Fruit fly (Drosophila melanogaster) whole organism, embryonic: Measurements from ENCODE around the gene Mics1.

ENCODE experiments used
- Abd-B ChIP-seq: fragments of 200-800 bp; sonication (Bioruptor generic); optimal IDR thresholded peaks from 2 replicates; lab custom pipeline; 2018; ENCODE audit warnings: missing biosample characterization, mild to moderate bottlenecking, missing genetic modification characterization, moderate library complexity
- B-H2 ChIP-seq: fragments of 200-800 bp; sonication (Bioruptor generic); optimal IDR thresholded peaks from 2 replicates; lab custom pipeline; 2018; ENCODE audit warnings: missing biosample characterization, mild to moderate bottlenecking, missing genetic modification characterization
- CG17186 ChIP-seq: fragments of 200-800 bp; sonication (Bioruptor generic); optimal IDR thresholded peaks from 3 replicates; lab custom pipeline; 2017; ENCODE audit warnings: missing biosample characterization, missing genetic modification reagents, missing genetic modification characterization
- CG17912 ChIP-seq: fragments of 200-800 bp; sonication (Bioruptor generic); optimal IDR thresholded peaks from 2 replicates; lab custom pipeline; 2018; ENCODE audit warnings: missing biosample characterization, mild to moderate bottlenecking, missing genetic modification characterization
- CG1792 ChIP-seq: fragments of 200-800 bp; sonication (Bioruptor generic); optimal IDR thresholded peaks from 2 replicates; lab custom pipeline; 2016; ENCODE audit warnings: missing biosample characterization, missing genetic modification characterization
- CG18476 ChIP-seq: fragments of 200-800 bp; sonication (Bioruptor generic); optimal IDR thresholded peaks from 2 replicates; lab custom pipeline; 2016; ENCODE audit warnings: missing biosample characterization, mild to moderate bottlenecking, missing genetic modification characterization
- CG3281 ChIP-seq: fragments of 200-800 bp; sonication (Bioruptor generic); optimal IDR thresholded peaks from 3 replicates; lab custom pipeline; 2017; ENCODE audit warnings: missing biosample characterization, mild to moderate bottlenecking, missing genetic modification characterization
- CG3847 ChIP-seq: fragments of 200-800 bp; sonication (Bioruptor generic); IDR thresholded peaks from 2 replicates; pipeline ENCODE4 v1.3.6; 2022; ENCODE audit warnings: missing biosample characterization, missing genetic modification characterization
- CG4424 ChIP-seq: fragments of 200-800 bp; sonication (Bioruptor generic); optimal IDR thresholded peaks from 3 replicates; lab custom pipeline; 2016; ENCODE audit warnings: missing biosample characterization, missing genetic modification characterization
- CG6175 ChIP-seq: fragments of 200-800 bp; sonication (Bioruptor generic); IDR thresholded peaks from 3 replicates; pipeline ENCODE4 v1.3.6; 2022; ENCODE audit warnings: missing biosample characterization, missing genetic modification characterization
- CG8089 ChIP-seq: fragments of 200-800 bp; sonication (Bioruptor generic); optimal IDR thresholded peaks from 3 replicates; lab custom pipeline; 2016; ENCODE audit warnings: missing biosample characterization, missing genetic modification characterization
- CG8765 ChIP-seq: fragments of 200-800 bp; sonication (Bioruptor generic); IDR thresholded peaks from 2 replicates; pipeline ENCODE4 v1.3.6; 2022; ENCODE audit warnings: missing biosample characterization, missing genetic modification characterization
- CG9215 ChIP-seq: fragments of 200-800 bp; sonication (Bioruptor generic); IDR thresholded peaks from 2 replicates; pipeline ENCODE4 v1.3.6; 2022; ENCODE audit warnings: missing biosample characterization, missing genetic modification characterization
- CG9437 ChIP-seq: fragments of 200-800 bp; sonication (Bioruptor generic); optimal IDR thresholded peaks from 2 replicates; lab custom pipeline; 2018; ENCODE audit warnings: missing biosample characterization, mild to moderate bottlenecking, missing genetic modification characterization
- Dad ChIP-seq: fragments of 200-800 bp; sonication (Bioruptor generic); optimal IDR thresholded peaks from 3 replicates; lab custom pipeline; 2016; ENCODE audit warnings: missing biosample characterization, missing genetic modification characterization
- Dfd ChIP-seq, 2 experiments: fragments of >200 bp; optimal IDR thresholded peaks; 2 replicates each; lab custom pipeline; 2017; ENCODE audit warnings: missing biosample characterization in 2 of 2, missing genetic modification characterization in 2 of 2
- Dip2 ChIP-seq: fragments of 200-800 bp; sonication (Bioruptor generic); IDR thresholded peaks from 2 replicates; pipeline ENCODE4 v1.3.6; 2022; ENCODE audit warnings: missing biosample characterization, missing genetic modification characterization
- Ets65A ChIP-seq: fragments of 200-800 bp; sonication (Bioruptor generic); peaks from one replicate; lab custom pipeline; 2016; ENCODE audit warnings: missing biosample characterization, missing genetic modification characterization
- Fer1 ChIP-seq: fragments of 200-800 bp; sonication (Bioruptor generic); optimal IDR thresholded peaks from 2 replicates; lab custom pipeline; 2017; ENCODE audit warnings: missing biosample characterization, mild to moderate bottlenecking, missing genetic modification characterization
- H2.0 ChIP-seq: fragments of 200-800 bp; sonication (Bioruptor generic); IDR thresholded peaks from 2 replicates; pipeline ENCODE4 v1.3.6; 2022; ENCODE audit warnings: missing biosample characterization, missing genetic modification characterization
- HLH3B ChIP-seq: fragments of 200-800 bp; sonication (Bioruptor generic); IDR thresholded peaks from 2 replicates; pipeline ENCODE4 v1.3.6; 2022; ENCODE audit warnings: missing biosample characterization, missing genetic modification characterization
- Lim3 ChIP-seq: fragments of 200-800 bp; sonication (Bioruptor generic); IDR thresholded peaks from 2 replicates; pipeline ENCODE4 v1.3.6; 2022; ENCODE audit warnings: missing biosample characterization, missing genetic modification characterization
- Max ChIP-seq: fragments of 200-800 bp; sonication (Bioruptor generic); optimal IDR thresholded peaks from 2 replicates; lab custom pipeline; 2016; ENCODE audit warnings: missing biosample characterization, mild to moderate bottlenecking, missing genetic modification characterization
- Med ChIP-seq: fragments of 200-800 bp; sonication (Bioruptor generic); peaks from one replicate; lab custom pipeline; 2016; ENCODE audit warnings: missing biosample characterization, missing genetic modification characterization, mild to moderate bottlenecking, inconsistent platforms, moderate library complexity
- Nf-YC ChIP-seq: fragments of 200-800 bp; optimal IDR thresholded peaks from 3 replicates; lab custom pipeline; 2019; ENCODE audit warnings: missing biosample characterization, mild to moderate bottlenecking, missing genetic modification characterization, moderate library complexity
- NfI ChIP-seq: fragments of 200-800 bp; sonication (Bioruptor generic); optimal IDR thresholded peaks from 3 replicates; lab custom pipeline; 2018; ENCODE audit warnings: missing biosample characterization, mild to moderate bottlenecking, missing genetic modification characterization, moderate library complexity
- Sox100B ChIP-seq: fragments of 200-800 bp; sonication (Bioruptor generic); optimal IDR thresholded peaks from 3 replicates; lab custom pipeline; 2018; ENCODE audit warnings: missing biosample characterization, mild to moderate bottlenecking, missing genetic modification characterization
- Trl ChIP-seq, 3 experiments: fragments of >200 bp in 2 of 3; fragments of 200-800 bp in 1 of 3; sonication (Bioruptor generic) in 1 of 3; optimal IDR thresholded peaks; 2 replicates in 1 of 3; 3 replicates in 2 of 3; lab custom pipeline; 2016 to 2017; ENCODE audit warnings: missing biosample characterization in 1 of 3, missing genetic modification characterization in 1 of 3
- Xbp1 ChIP-seq: fragments of 200-800 bp; sonication (Bioruptor generic); optimal IDR thresholded peaks from 3 replicates; lab custom pipeline; 2016; ENCODE audit warnings: missing biosample characterization, mild to moderate bottlenecking, missing genetic modification characterization
- amos ChIP-seq: fragments of 200-800 bp; sonication (Bioruptor generic); IDR thresholded peaks from 2 replicates; pipeline ENCODE4 v1.3.6; 2022; ENCODE audit warnings: missing biosample characterization, missing genetic modification characterization; ENCODE audit not compliant: partially characterized antibody
- aop ChIP-seq: fragments of 200-800 bp; sonication (Bioruptor generic); IDR thresholded peaks from 2 replicates; pipeline ENCODE4 v1.3.6; 2022; ENCODE audit warnings: missing biosample characterization, missing genetic modification characterization
- bigmax ChIP-seq: fragments of 200-800 bp; sonication (Bioruptor generic); optimal IDR thresholded peaks from 2 replicates; lab custom pipeline; 2018; ENCODE audit warnings: missing biosample characterization, mild to moderate bottlenecking, missing genetic modification characterization
- btn ChIP-seq: fragments of 200-800 bp; sonication (Bioruptor generic); optimal IDR thresholded peaks from 2 replicates; lab custom pipeline; 2016; ENCODE audit warnings: missing biosample characterization, missing genetic modification characterization
- cg ChIP-seq: fragments of 200-800 bp; sonication (Bioruptor generic); optimal IDR thresholded peaks from 3 replicates; lab custom pipeline; 2019; ENCODE audit warnings: missing biosample characterization, mild to moderate bottlenecking, missing genetic modification characterization, moderate library complexity
- chif ChIP-seq, 2 experiments: fragments of 200-800 bp; sonication (Bioruptor generic); optimal IDR thresholded peaks; 3 replicates each; lab custom pipeline; 2016; ENCODE audit warnings: missing biosample characterization in 2 of 2, missing genetic modification characterization in 2 of 2
- ewg ChIP-seq: fragments of 200-800 bp; sonication (Bioruptor generic); optimal IDR thresholded peaks from 3 replicates; lab custom pipeline; 2017; ENCODE audit warnings: mild to moderate bottlenecking, missing biosample characterization, missing genetic modification reagents, missing genetic modification characterization
- exex ChIP-seq: fragments of 200-800 bp; sonication (Bioruptor generic); optimal IDR thresholded peaks from 4 replicates; lab custom pipeline; 2018; ENCODE audit warnings: missing biosample characterization, mild to moderate bottlenecking, missing genetic modification characterization, moderate library complexity
- jigr1 ChIP-seq: fragments of 200-800 bp; sonication (Bioruptor generic); IDR thresholded peaks from 3 replicates; pipeline ENCODE4 v1.3.6; 2022; ENCODE audit warnings: missing biosample characterization, missing genetic modification characterization
- jumu ChIP-seq: fragments of 200-800 bp; sonication (Bioruptor generic); optimal IDR thresholded peaks from 3 replicates; lab custom pipeline; 2016; ENCODE audit warnings: missing biosample characterization, missing genetic modification characterization
- mld ChIP-seq: fragments of 200-800 bp; sonication (Bioruptor generic); IDR thresholded peaks from 3 replicates; pipeline ENCODE4 v1.3.6; 2022; ENCODE audit warnings: missing biosample characterization, missing genetic modification characterization; ENCODE audit not compliant: partially characterized antibody
- oc ChIP-seq: fragments of 200-800 bp; sonication (Bioruptor generic); optimal IDR thresholded peaks from 2 replicates; lab custom pipeline; 2018; ENCODE audit warnings: missing biosample characterization, mild to moderate bottlenecking, missing genetic modification characterization, moderate library complexity
- phol ChIP-seq: fragments of 200-800 bp; sonication (Bioruptor generic); optimal IDR thresholded peaks from 3 replicates; lab custom pipeline; 2018; ENCODE audit warnings: missing biosample characterization, mild to moderate bottlenecking, missing genetic modification characterization, moderate library complexity
- salm ChIP-seq: fragments of 200-800 bp; sonication (Bioruptor generic); optimal IDR thresholded peaks from 2 replicates; lab custom pipeline; 2018; ENCODE audit warnings: missing biosample characterization, mild to moderate bottlenecking, missing genetic modification characterization
- scrt ChIP-seq: fragments of 200-800 bp; sonication (Bioruptor generic); optimal IDR thresholded peaks from 2 replicates; lab custom pipeline; 2018; ENCODE audit warnings: missing biosample characterization, mild to moderate bottlenecking, missing genetic modification characterization, moderate library complexity
- sisA ChIP-seq: fragments of 200-800 bp; sonication (Bioruptor generic); IDR thresholded peaks from 2 replicates; pipeline ENCODE4 v1.3.6; 2022; ENCODE audit warnings: missing biosample characterization, missing genetic modification characterization
- slou ChIP-seq: fragments of 200-800 bp; sonication (Bioruptor generic); optimal IDR thresholded peaks from 3 replicates; lab custom pipeline; 2016; ENCODE audit warnings: missing biosample characterization, missing genetic modification characterization
- sr ChIP-seq: fragments of 200-800 bp; sonication (Bioruptor generic); IDR thresholded peaks from 3 replicates; pipeline ENCODE4 v1.3.6; 2022; ENCODE audit warnings: missing biosample characterization, missing genetic modification characterization
- vvl ChIP-seq: fragments of 200-800 bp; sonication (Bioruptor generic); IDR thresholded peaks from 2 replicates; pipeline ENCODE4 v1.3.6; 2022; ENCODE audit warnings: missing biosample characterization, missing genetic modification characterization
- wdn ChIP-seq: fragments of 200-800 bp; sonication (Bioruptor generic); IDR thresholded peaks from 2 replicates; pipeline ENCODE4 v1.3.6; 2022; ENCODE audit warnings: missing biosample characterization, missing genetic modification characterization
- wek ChIP-seq: fragments of 200-800 bp; sonication (Bioruptor generic); optimal IDR thresholded peaks from 3 replicates; lab custom pipeline; 2018; ENCODE audit warnings: missing biosample characterization, mild to moderate bottlenecking, missing genetic modification characterization, moderate library complexity

Gene Mics1

dm6 chr3R:7506314-7506988 is 4.3 kb upstream of the Mics1 start (continued):
- TF ChIP-seq CG18476 (GFP tag; lab: Kevin White, UChicago) (peak; percentile 69), NfI (GFP tag; lab: Kevin White, UChicago) (peak; percentile 83), Fer1 (peak; percentile 88), B-H2 (peak; percentile 29), Nf-YC (tag; lab: Kevin White, UChicago) (peak; percentile 0), wek (GFP tag; lab: Kevin White, UChicago) (no peak), HLH3B (GFP tag; lab: Robert Waterston, UW) (peak; percentile 57), CG9215 (GFP tag; lab: Robert Waterston, UW) (peak; percentile 78), jumu (GFP tag; lab: Kevin White, UChicago) (peak; percentile 76), CG8765 (GFP tag; lab: Robert Waterston, UW) (peak; percentile 34; the same call in 1 of the 2 replicates), mld (GFP tag; lab: Robert Waterston, UW) (no peak), Ets65A (GFP tag; lab: Kevin White, UChicago) (peak; percentile 98), H2.0 (GFP tag; lab: Robert Waterston, UW) (peak; percentile 63), btn (GFP tag; lab: Kevin White, UChicago) (no peak), bigmax (GFP tag; lab: Kevin White, UChicago) (no peak), CG3847 (GFP tag; lab: Robert Waterston, UW) (peak; percentile 93), vvl (peak; percentile 85; the same call in 1 of the 2 replicates), chif (GFP tag; optimal IDR thresholded peaks at IDR 0.05; lab: Kevin White, UChicago) (peak in 1 of 2 experiments; percentile 84), CG17186 (GFP tag; lab: Kevin White, UChicago) (no peak), Xbp1 (GFP tag; lab: Kevin White, UChicago) (peak; percentile 74), CG8089 (peak; percentile 55), Dfd (GFP tag; optimal IDR thresholded peaks at IDR 0.05; lab: Kevin White, UChicago) (no peak), CG9437 (peak; percentile 60), salm (tag; lab: Kevin White, UChicago) (no peak), Abd-B (GFP tag; lab: Kevin White, UChicago) (peak; percentile 66), CG6175 (GFP tag; lab: Robert Waterston, UW) (peak; percentile 85), Dad (peak; percentile 78), aop (GFP tag; lab: Robert Waterston, UW) (no peak), ewg (no peak), jigr1 (GFP tag; lab: Robert Waterston, UW) (no peak), Med (GFP tag; lab: Kevin White, UChicago) (peak; percentile 99), amos (GFP tag; lab: Robert Waterston, UW) (no peak), CG17912 (GFP tag; lab: Kevin White, UChicago) (no peak), Max (peak; percentile 82), sisA (peak; percentile 49), oc (tag; lab: Kevin White, UChicago) (no peak), exex (tag; lab: Kevin White, UChicago) (peak; percentile 64), Dip2 (GFP tag; lab: Robert Waterston, UW) (no peak), scrt (GFP tag; lab: Kevin White, UChicago) (peak; percentile 85), slou (GFP tag; lab: Kevin White, UChicago) (peak; percentile 44), Lim3 (no peak), Sox100B (GFP tag; lab: Kevin White, UChicago) (peak; percentile 17), phol (tag; lab: Kevin White, UChicago) (peak; percentile 33), sr (GFP tag; lab: Robert Waterston, UW) (no peak), cg (GFP tag; lab: Kevin White, UChicago) (no peak), CG4424 (GFP tag; lab: Kevin White, UChicago) (peak; percentile 55), CG1792 (GFP tag; lab: Kevin White, UChicago) (peak; percentile 82), wdn (GFP tag; lab: Robert Waterston, UW) (peak; percentile 89), Trl (optimal IDR thresholded peaks at IDR 0.05; lab: Kevin White, UChicago) (peak in 1 of 2 experiments; percentile 47), Trl (GFP tag; optimal IDR thresholded peaks at IDR 0.05; lab: Kevin White, UChicago) (peak; percentile 88), CG3281 (GFP tag; lab: Kevin White, UChicago) (peak; percentile 93)
